Worm (Caenorhabditis elegans) whole organism, dauer: ENCODE measurements around the gene psa-3.

ENCODE experiments used
- unc-62 ChIP-seq: sonication (generic microtip); optimal IDR thresholded peaks from 2 replicates; lab custom pipeline; 2017; ENCODE audit warnings: missing biosample characterization, missing genetic modification reagents, missing genetic modification characterization

The psa-3 gene

ce11 chrX:15385379-15385778 is 22.4 kb upstream of the psa-3 start:
- no peak for TF ChIP-seq unc-62

DNA sequence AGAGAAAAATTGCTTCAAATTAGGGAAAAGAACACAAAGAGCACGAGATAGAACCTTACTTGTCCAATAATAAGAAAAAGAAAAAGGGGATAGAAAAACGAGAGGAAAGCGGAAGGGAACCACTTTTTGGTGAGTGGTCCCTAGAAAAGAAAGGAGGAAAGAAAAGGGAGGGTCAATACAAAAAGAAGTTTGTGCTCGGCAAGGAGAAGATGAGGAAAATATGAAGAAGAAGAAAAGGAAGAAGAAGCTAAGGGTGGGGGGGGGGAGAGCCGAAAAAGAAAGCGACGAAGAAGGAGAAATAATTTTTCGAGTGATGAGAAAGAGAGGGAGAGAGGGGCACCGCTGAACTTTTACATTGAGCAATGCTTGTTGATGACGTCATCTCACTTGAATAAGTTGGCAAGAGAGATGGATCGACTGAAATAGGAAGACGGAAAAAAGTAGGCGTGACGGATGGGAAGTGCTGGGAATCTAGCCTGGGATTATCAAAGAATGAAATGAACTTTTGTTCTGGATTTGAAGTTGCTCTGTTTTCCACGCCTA is 21.9 kb upstream of the psa-3 start:
- TF ChIP-seq unc-62: no peak

ce11 chrX:15388259-15388658 is 19.5 kb upstream of the psa-3 start:
- no peak for TF ChIP-seq unc-62

DNA sequence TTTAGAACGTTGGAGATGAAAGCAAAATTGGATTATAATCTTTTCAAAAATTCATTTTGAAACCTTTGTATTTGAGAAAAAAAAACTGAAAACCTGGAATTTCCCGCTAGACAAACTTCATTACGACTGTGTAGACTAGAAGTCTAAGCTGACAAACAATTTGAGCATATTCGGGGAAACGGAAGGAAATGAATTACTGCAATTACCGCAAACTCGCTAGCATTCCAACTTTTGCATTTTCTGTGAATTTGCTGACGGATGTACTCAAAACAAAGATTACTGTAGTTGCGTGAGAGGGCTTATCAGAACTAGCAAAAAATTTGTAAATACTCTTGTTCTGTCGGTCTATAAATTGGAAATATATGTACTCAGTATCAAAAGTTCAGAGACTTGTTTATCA is 17.9 kb upstream of the psa-3 start:
- no peak for TF ChIP-seq unc-62

- no peak for TF ChIP-seq unc-62
Observed at ce11 chrX:15392672-15393071, 15.1 kb upstream of the psa-3 start.

ce11 chrX:15395723-15396122 is 12.0 kb upstream of the psa-3 start:
- no peak for TF ChIP-seq unc-62

DNA sequence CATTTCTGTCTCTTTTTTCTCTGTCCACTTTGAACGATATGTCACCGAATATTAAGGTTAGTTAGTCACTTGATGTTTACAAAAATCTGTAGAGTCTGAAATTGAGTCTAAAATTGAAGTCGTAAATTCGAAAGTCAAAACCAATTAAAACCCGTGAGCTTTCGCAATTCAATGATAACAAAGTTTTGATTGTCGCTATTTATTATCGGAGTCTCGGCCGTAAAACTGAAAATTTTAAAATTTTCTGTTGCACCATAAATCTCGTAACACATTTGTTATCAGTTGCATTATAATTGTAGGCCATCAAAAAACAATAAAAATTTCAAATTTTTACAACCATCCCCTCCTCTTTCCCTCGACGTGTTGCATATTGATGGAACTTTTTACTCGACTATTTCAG is 846 bp downstream of the psa-3 start:
- no peak for TF ChIP-seq unc-62

- TF ChIP-seq unc-62: no peak
Observed at ce11 chrX:15415226-15415625, 7.5 kb downstream of the psa-3 start, which contains the start of gene pqn-36. TSS of gene pqn-36 (minus strand) at chrX:15415493.

DNA sequence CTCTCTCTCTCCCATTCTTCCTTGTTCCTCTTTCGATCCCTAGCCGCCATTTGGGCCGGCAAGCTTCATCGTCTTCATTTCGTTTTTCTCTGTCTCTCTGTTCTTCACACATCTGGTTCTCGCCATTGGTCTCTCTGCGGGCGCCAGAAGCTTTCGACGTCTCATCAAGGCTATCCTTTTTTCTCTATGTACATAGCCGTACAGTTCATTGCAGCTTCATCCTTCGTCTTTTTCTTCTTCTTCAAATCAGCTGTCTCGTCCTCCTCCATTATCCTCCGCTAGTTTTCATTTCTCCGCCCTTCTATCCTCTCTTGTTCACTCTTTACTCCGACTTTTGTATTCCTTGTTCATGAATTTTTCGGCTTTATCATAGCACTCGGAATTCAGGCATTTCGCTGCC is 12.9 kb downstream of the psa-3 start, which contains the start of gene F39D8.3:
Gene F39D8.3, plus strand, starts transcription at position 301 of the 400 bp plus-strand sequence.
- TF ChIP-seq unc-62: no peak

DNA sequence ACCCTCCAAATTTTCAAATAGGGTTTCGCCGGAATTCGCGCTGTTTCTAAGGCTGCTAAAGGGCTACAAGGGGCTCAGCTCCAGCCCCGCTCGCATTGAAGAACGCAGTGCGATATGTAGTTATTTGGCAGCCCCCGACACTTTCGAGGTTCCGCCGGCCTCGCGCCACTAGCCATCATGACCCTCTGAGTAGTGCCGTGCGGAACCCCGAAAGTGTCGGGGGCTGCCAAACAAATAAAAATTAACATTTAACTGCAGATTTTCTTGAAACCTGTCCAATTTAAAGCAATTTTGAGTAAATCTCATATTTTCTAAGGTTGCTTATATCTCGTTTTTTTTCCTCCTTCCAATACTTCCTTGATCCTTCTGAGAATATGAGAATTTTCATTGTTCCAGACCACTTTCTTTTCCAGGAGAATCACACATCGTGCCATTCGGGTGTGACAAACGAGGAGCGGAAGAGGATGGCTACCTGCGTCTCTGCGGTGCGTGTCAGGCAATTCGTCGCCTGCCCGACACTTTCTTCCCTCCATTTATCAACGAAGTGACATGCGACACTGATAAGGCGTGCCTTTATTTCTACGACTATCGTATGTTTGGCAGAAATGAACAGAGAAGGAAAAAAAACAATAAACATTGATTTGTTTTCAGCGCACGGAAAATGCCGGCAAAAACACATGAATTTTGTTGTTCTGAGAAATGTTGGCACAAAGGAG is 16.1 kb downstream of the psa-3 start:
- TF ChIP-seq unc-62: no peak

DNA sequence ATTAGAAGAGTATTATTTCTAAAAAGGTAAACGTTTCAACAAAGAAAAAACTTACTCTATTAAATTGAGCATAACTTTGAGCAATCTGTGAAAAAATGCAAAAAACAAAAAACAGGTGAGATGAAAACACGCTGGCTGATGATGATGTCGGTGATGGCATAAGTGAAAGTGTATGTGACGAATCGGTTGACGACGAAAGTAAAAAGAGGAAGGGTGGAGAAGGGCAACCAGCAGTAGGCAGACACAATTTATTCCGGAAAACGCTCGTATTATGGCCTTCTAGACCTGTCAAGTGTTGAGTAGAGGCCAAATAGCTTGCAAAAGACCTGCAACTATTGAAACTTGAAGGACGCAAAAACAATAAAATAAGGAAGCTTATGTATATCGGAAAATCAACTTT is 20.2 kb downstream of the psa-3 start, which contains the start of gene nas-13:
Gene nas-13, minus strand, starts transcription at position 323 of the 400 bp plus-strand sequence.
- no peak for TF ChIP-seq unc-62

- TF ChIP-seq unc-62: no peak
Observed at ce11 chrX:15430983-15431382, 23.3 kb downstream of the psa-3 start, which contains the start of gene blos-8. TSS of gene blos-8 (minus strand) at chrX:15431198.

ce11 chrX:15433487-15433886 is 25.8 kb downstream of the psa-3 start, which contains the start of gene flp-32:
TSS of gene flp-32 (plus strand) at chrX:15433787.
- no peak for TF ChIP-seq unc-62

- TF ChIP-seq unc-62: no peak
Observed at ce11 chrX:15434922-15435321, 27.2 kb downstream of the psa-3 start.

- TF ChIP-seq unc-62: no peak
Observed at ce11 chrX:15438768-15439167, 31.0 kb downstream of the psa-3 start.

ce11 chrX:15440744-15441685 is 33.3 kb downstream of the psa-3 start, which contains the start of gene mocs-1:
TSS of gene mocs-1 (minus strand) at chrX:15440794.
- no peak for TF ChIP-seq unc-62

- TF ChIP-seq unc-62: no peak
Observed at ce11 chrX:15441686-15442067, 33.9 kb downstream of the psa-3 start, which contains the start of gene nkat-3. TSS of gene nkat-3 (plus strand) at chrX:15441731.
